Fruit fly (Drosophila melanogaster) Kc167 (cell line): ENCODE results near the gene CG2200.

Experiments used
- Myc ChIP-seq: fragments of >200 bp; optimal IDR thresholded peaks from 2 replicates; lab custom pipeline; 2017; ENCODE audit warnings: missing external identifiers
- Sin3A ChIP-seq: fragments of >200 bp; optimal IDR thresholded peaks from 2 replicates; lab custom pipeline; 2018; ENCODE audit warnings: missing external identifiers
- h ChIP-seq: fragments of >200 bp; optimal IDR thresholded peaks from 3 replicates; lab custom pipeline; 2018; ENCODE audit warnings: missing external identifiers
- insv ChIP-seq: fragments of >200 bp; optimal IDR thresholded peaks from 3 replicates; lab custom pipeline; 2018; ENCODE audit warnings: missing external identifiers
- ttk ChIP-seq: sonication (Bioruptor generic); optimal IDR thresholded peaks from 2 replicates; lab custom pipeline; 2017; ENCODE audit warnings: missing external identifiers

DNA sequence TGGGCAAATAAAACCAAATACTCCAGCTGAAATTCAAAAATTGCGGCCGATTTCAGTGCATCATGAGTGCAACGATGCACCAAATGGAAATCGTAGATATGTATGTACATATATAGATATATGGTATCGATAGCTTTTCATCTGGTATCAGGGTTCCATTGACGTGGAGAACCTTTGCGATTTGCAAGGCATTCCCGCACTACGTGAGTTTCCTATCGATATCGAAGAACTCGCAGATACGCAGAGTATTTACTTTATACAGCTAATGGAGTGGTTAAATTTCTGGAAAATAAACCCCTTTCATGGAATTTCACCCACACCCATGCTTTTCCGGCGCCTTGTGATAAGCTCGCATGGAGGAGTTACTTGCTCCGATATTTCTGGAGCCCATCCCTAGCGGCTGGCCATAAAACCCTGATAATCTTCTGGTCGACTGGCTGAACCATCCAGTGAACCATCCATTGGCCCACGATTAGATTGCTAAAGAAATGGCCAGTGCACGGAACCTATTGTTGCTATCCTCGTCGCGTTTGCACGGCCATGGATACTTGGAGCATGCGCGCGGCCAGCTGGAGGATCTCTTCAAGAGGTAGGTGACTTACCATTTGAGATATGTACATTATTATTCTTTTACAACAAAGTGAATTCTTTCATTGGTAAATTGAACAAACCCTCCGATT is at the start of gene CG2200:
- no peak for TF ChIP-seq Myc
- no peak for TF ChIP-seq insv (lab: Kevin White, UChicago)
- no peak for TF ChIP-seq h (lab: Kevin White, UChicago)
- TF ChIP-seq Sin3A (lab: Kevin White, UChicago), result no peak
- TF ChIP-seq ttk, result no peak
